Worm (Caenorhabditis elegans) whole organism, mixed stage, embryonic: ENCODE results near the gene T07D4.2.
A peak's percentile ranks its signal among the peaks of the same experiment; 100 is the strongest.

Experiments
- M03D4.4 ChIP-seq: sonication (generic microtip); optimal IDR thresholded peaks from 2 replicates; lab custom pipeline; 2017; ENCODE audit warnings: mild to moderate bottlenecking, missing genetic modification characterization, missing compliant biosample characterization
- ceh-43 ChIP-seq: fragments of 200-800 bp; sonication (Bioruptor generic); optimal IDR thresholded peaks from 2 replicates; lab custom pipeline; 2018; ENCODE audit warnings: mild to moderate bottlenecking, missing genetic modification characterization, moderate library complexity, missing compliant biosample characterization
- ceh-83 ChIP-seq: fragments of 200-800 bp; sonication (Bioruptor generic); optimal IDR thresholded peaks from 2 replicates; lab custom pipeline; 2018; ENCODE audit warnings: mild to moderate bottlenecking, missing genetic modification characterization, missing compliant biosample characterization
- ces-1 ChIP-seq: fragments of 150-350 bp; optimal IDR thresholded peaks from 2 replicates; lab custom pipeline; 2014; ENCODE audit warnings: missing biosample characterization, missing genetic modification reagents, missing genetic modification characterization
- cnd-1 ChIP-seq: fragments of 200-800 bp; sonication (Bioruptor generic); optimal IDR thresholded peaks from 2 replicates; lab custom pipeline; 2018; ENCODE audit warnings: mild to moderate bottlenecking, missing genetic modification characterization, missing compliant biosample characterization
- elt-1 ChIP-seq: sonication (generic microtip); optimal IDR thresholded peaks from 2 replicates; lab custom pipeline; 2017; ENCODE audit warnings: missing genetic modification characterization, mild to moderate bottlenecking, missing compliant biosample characterization, antibody characterized with exemption, moderate library complexity, borderline replicate concordance; ENCODE audit not compliant: insufficient read depth
- elt-3 ChIP-seq: fragments of 150-350 bp; optimal IDR thresholded peaks from 2 replicates; lab custom pipeline; 2014; ENCODE audit warnings: missing biosample characterization, missing genetic modification characterization
- ham-2 ChIP-seq: fragments of 200-800 bp; sonication (Bioruptor generic); optimal IDR thresholded peaks from 2 replicates; lab custom pipeline; 2018; ENCODE audit warnings: mild to moderate bottlenecking, missing genetic modification characterization, missing compliant biosample characterization
- hlh-1 ChIP-seq: fragments of 150-350 bp; optimal IDR thresholded peaks from 2 replicates; lab custom pipeline; 2014; ENCODE audit warnings: missing biosample characterization, missing genetic modification reagents, missing genetic modification characterization
- lsy-2 ChIP-seq: fragments of 150-350 bp; optimal IDR thresholded peaks from 2 replicates; lab custom pipeline; 2014; ENCODE audit warnings: missing biosample characterization, missing genetic modification characterization
- mep-1 ChIP-seq: fragments of 150-350 bp; optimal IDR thresholded peaks from 2 replicates; lab custom pipeline; 2017; ENCODE audit warnings: missing biosample characterization, missing genetic modification reagents, missing genetic modification characterization, inconsistent platforms
- mls-2 ChIP-seq: sonication (generic microtip); optimal IDR thresholded peaks from 2 replicates; lab custom pipeline; 2016; ENCODE audit warnings: mild to moderate bottlenecking, missing genetic modification characterization, moderate library complexity, missing compliant biosample characterization
- nhr-12 ChIP-seq: fragments of 150-350 bp; optimal IDR thresholded peaks from 2 replicates; lab custom pipeline; 2014; ENCODE audit warnings: missing biosample characterization, missing genetic modification characterization
- nhr-2 ChIP-seq: fragments of 150-350 bp; optimal IDR thresholded peaks from 2 replicates; lab custom pipeline; 2014; ENCODE audit warnings: missing biosample characterization, missing genetic modification characterization
- nhr-237 ChIP-seq: fragments of 150-350 bp; optimal IDR thresholded peaks from 2 replicates; lab custom pipeline; 2014; ENCODE audit warnings: missing biosample characterization, missing genetic modification characterization
- nhr-76 ChIP-seq: sonication (generic microtip); optimal IDR thresholded peaks from 2 replicates; lab custom pipeline; 2017; ENCODE audit warnings: missing biosample characterization, missing genetic modification characterization
- pha-4 ChIP-seq: fragments of 150-350 bp; optimal IDR thresholded peaks from 2 replicates; lab custom pipeline; 2018; ENCODE audit warnings: missing biosample characterization, missing genetic modification reagents, missing genetic modification characterization
- sem-2 ChIP-seq: fragments of 200-800 bp; sonication (Bioruptor generic); optimal IDR thresholded peaks from 2 replicates; lab custom pipeline; 2018; ENCODE audit warnings: mild to moderate bottlenecking, missing genetic modification characterization, missing compliant biosample characterization
- snpc-4 ChIP-seq: fragments of 150-350 bp; optimal IDR thresholded peaks from 2 replicates; lab custom pipeline; 2014; ENCODE audit warnings: missing biosample characterization, missing genetic modification characterization
- sptf-1 ChIP-seq: sonication (generic microtip); optimal IDR thresholded peaks from 2 replicates; lab custom pipeline; 2017; ENCODE audit warnings: mild to moderate bottlenecking, missing genetic modification characterization, moderate library complexity, missing compliant biosample characterization
- tbx-8 ChIP-seq: fragments of 200-800 bp; sonication (Bioruptor generic); optimal IDR thresholded peaks from 2 replicates; lab custom pipeline; 2018; ENCODE audit warnings: mild to moderate bottlenecking, missing genetic modification characterization, moderate library complexity, missing compliant biosample characterization
- unc-120 ChIP-seq: sonication (generic microtip); optimal IDR thresholded peaks from 2 replicates; lab custom pipeline; 2017; ENCODE audit warnings: missing genetic modification characterization, missing compliant biosample characterization; ENCODE audit not compliant: poor library complexity, severe bottlenecking
- unc-39 ChIP-seq: fragments of 150-350 bp; optimal IDR thresholded peaks from 2 replicates; lab custom pipeline; 2014; ENCODE audit warnings: missing biosample characterization, missing genetic modification characterization
- unc-62 ChIP-seq: fragments of 150-350 bp; optimal IDR thresholded peaks from 2 replicates; lab custom pipeline; 2014; ENCODE audit warnings: missing biosample characterization, missing genetic modification reagents, missing genetic modification characterization
- zip-8 ChIP-seq: fragments of 150-350 bp; optimal IDR thresholded peaks from 2 replicates; lab custom pipeline; 2014; ENCODE audit warnings: missing biosample characterization, missing genetic modification characterization

T07D4.2 gene

ce11 chrII:8898582-8899356 lies 25.0 kb upstream of the T07D4.2 start:
- TF ChIP-seq nhr-2 (tag; lab: Kevin White, UChicago) (peak; percentile 18), pha-4 (tag; lab: Kevin White, UChicago) (no peak), ceh-83 (peak; percentile 58), unc-39 (tag; lab: Kevin White, UChicago) (no peak), nhr-12 (tag; lab: Kevin White, UChicago) (no peak), elt-1 (peak; percentile 89), sptf-1 (tag; lab: Kevin White, UChicago) (peak; percentile 5), nhr-76 (tag; lab: Kevin White, UChicago) (no peak), M03D4.4 (no peak), ces-1 (GFP tag; lab: Kevin White, UChicago) (no peak), unc-62 (GFP tag; lab: Kevin White, UChicago) (peak; percentile 60)

ce11 chrII:8897244-8897643 lies 23.5 kb upstream of the T07D4.2 start:
- no peak for TF ChIP-seq snpc-4 (tag; lab: Kevin White, UChicago)
- TF ChIP-seq zip-8 (tag; lab: Kevin White, UChicago): peak; percentile 49
- TF ChIP-seq nhr-2 (tag; lab: Kevin White, UChicago): peak; percentile 18

ce11 chrII:8896541-8896940 lies 22.8 kb upstream of the T07D4.2 start, which contains the start of gene lat-1:
TSS of gene lat-1 (plus strand) at chrII:8896841.
- TF ChIP-seq ces-1 (GFP tag; lab: Kevin White, UChicago) (no peak), hlh-1 (no peak), pha-4 (tag; lab: Kevin White, UChicago) (no peak), ham-2 (GFP tag; lab: Kevin White, UChicago) (no peak), elt-1 (no peak), unc-62 (GFP tag; lab: Kevin White, UChicago) (no peak), ceh-43 (GFP tag; lab: Kevin White, UChicago) (no peak), nhr-12 (tag; lab: Kevin White, UChicago) (no peak), snpc-4 (tag; lab: Kevin White, UChicago) (no peak), nhr-237 (tag; lab: Kevin White, UChicago) (no peak), mep-1 (tag; lab: Kevin White, UChicago) (no peak)
- TF ChIP-seq, all 35 proteins: peak for 0

ce11 chrII:8895895-8896294 lies 22.2 kb upstream of the T07D4.2 start:
- TF ChIP-seq lsy-2 (tag; lab: Kevin White, UChicago) (no peak), hlh-1 (no peak), nhr-237 (tag; lab: Kevin White, UChicago) (no peak), tbx-8 (GFP tag; lab: Kevin White, UChicago) (no peak), mls-2 (tag; lab: Kevin White, UChicago) (no peak), cnd-1 (no peak), elt-1 (no peak), unc-39 (tag; lab: Kevin White, UChicago) (no peak), sem-2 (GFP tag; lab: Kevin White, UChicago) (no peak), ces-1 (GFP tag; lab: Kevin White, UChicago) (no peak)

- TF ChIP-seq elt-3 (tag; lab: Kevin White, UChicago) (no peak), elt-1 (peak; percentile 90), nhr-2 (tag; lab: Kevin White, UChicago) (peak; percentile 57), cnd-1 (no peak), hlh-1 (peak; percentile 6)
These were observed 21.7 kb upstream of the T07D4.2 start for ce11 chrII:8895398-8895797.

- TF ChIP-seq hlh-1 (peak; percentile 51), nhr-76 (tag; lab: Kevin White, UChicago) (no peak), unc-120 (no peak)
These were observed 17.9 kb upstream of the T07D4.2 start for ce11 chrII:8891606-8892005.

ce11 chrII:8891042-8891441 lies 17.3 kb upstream of the T07D4.2 start:
- TF ChIP-seq sptf-1 (tag; lab: Kevin White, UChicago): no peak
- TF ChIP-seq lsy-2 (tag; lab: Kevin White, UChicago): peak; percentile 63
- no peak for TF ChIP-seq mls-2 (tag; lab: Kevin White, UChicago)
- no peak for TF ChIP-seq ces-1 (GFP tag; lab: Kevin White, UChicago)
- TF ChIP-seq, all 35 proteins: peak for 1
